Worm (Caenorhabditis elegans) whole organism, L4/young adult: ENCODE measurements around the gene clec-182.

Source experiments
- W03F9.2 ChIP-seq: fragments of 150-350 bp; optimal IDR thresholded peaks from 2 replicates; lab custom pipeline; 2014; ENCODE audit warnings: missing biosample characterization, missing genetic modification characterization
- him-1 ChIP-seq: sonication (generic microtip); optimal IDR thresholded peaks from 2 replicates; lab custom pipeline; 2016; ENCODE audit warnings: missing genotype, missing genetic modification reagents, missing genetic modification characterization, missing compliant biosample characterization

- TF ChIP-seq W03F9.2 (tag; lab: Kevin White, UChicago) = no peak
- TF ChIP-seq him-1 (tag; lab: Kevin White, UChicago) = no peak
Observed at ce11 chrIV:8764567-8764966, 33.6 kb downstream of the clec-182 start, which contains the start of gene cdc-50.B.
